Worm (Caenorhabditis elegans) whole organism, late embryonic: Measurements from ENCODE around the gene pals-40.

Source experiments
- F13H6.1 ChIP-seq: sonication (generic microtip); optimal IDR thresholded peaks from 2 replicates; lab custom pipeline; 2016; ENCODE audit warnings: missing genetic modification characterization, missing compliant biosample characterization
- ama-1 ChIP-seq: fragments of 150-350 bp; optimal IDR thresholded peaks from 2 replicates; lab custom pipeline; 2014
- dmd-4 ChIP-seq: sonication (generic microtip); optimal IDR thresholded peaks from 2 replicates; lab custom pipeline; 2016; ENCODE audit warnings: borderline replicate concordance, missing genetic modification characterization, missing compliant biosample characterization
- elt-2 ChIP-seq: sonication (generic microtip); optimal IDR thresholded peaks from 2 replicates; lab custom pipeline; 2016; ENCODE audit warnings: missing genetic modification reagents, missing genetic modification characterization, missing compliant biosample characterization
- nfya-1 ChIP-seq: sonication (generic microtip); optimal IDR thresholded peaks from 2 replicates; lab custom pipeline; 2017; ENCODE audit warnings: missing genetic modification characterization, mild to moderate bottlenecking, missing compliant biosample characterization, antibody characterized with exemption, moderate library complexity
- pat-9 ChIP-seq: fragments of 200-800 bp; sonication (Bioruptor generic); optimal IDR thresholded peaks from 2 replicates; lab custom pipeline; 2018; ENCODE audit warnings: mild to moderate bottlenecking, missing genetic modification characterization, moderate library complexity, missing compliant biosample characterization
- pqm-1 ChIP-seq: sonication (generic microtip); optimal IDR thresholded peaks from 2 replicates; lab custom pipeline; 2016; ENCODE audit warnings: missing genetic modification characterization, missing compliant biosample characterization
- sox-2 ChIP-seq: fragments of 200-800 bp; sonication (Bioruptor generic); IDR thresholded peaks from 2 replicates; pipeline ENCODE4 v1.3.6; 2022; ENCODE audit warnings: missing genetic modification reagents, missing genetic modification characterization, missing compliant biosample characterization
- tbx-7 ChIP-seq: sonication (generic microtip); optimal IDR thresholded peaks from 2 replicates; lab custom pipeline; 2016; ENCODE audit warnings: missing genotype, missing genetic modification characterization, missing compliant biosample characterization

ce11 chrIII:1398183-1398582 lies 20.4 kb upstream of the pals-40 start:
- TF ChIP-seq sox-2 (no peak), ama-1 (lab: Kevin White, UChicago) (no peak), tbx-7 (tag; lab: Kevin White, UChicago) (no peak), pqm-1 (tag; lab: Kevin White, UChicago) (no peak), pat-9 (tag; lab: Kevin White, UChicago) (no peak), F13H6.1 (tag; lab: Kevin White, UChicago) (no peak), nfya-1 (tag; lab: Kevin White, UChicago) (no peak), elt-2 (tag; lab: Kevin White, UChicago) (peak; percentile 63), dmd-4 (no peak)
